Fruit fly (Drosophila melanogaster) S2 (cell line): ENCODE measurements around the gene Akr1B.

Source experiments
- CG8478 ChIP-seq: fragments of >200 bp; optimal IDR thresholded peaks from 2 replicates; lab custom pipeline; 2018
- CTCF ChIP-seq, 2 experiments: fragments of >200 bp; optimal IDR thresholded peaks; 2 replicates each; lab custom pipeline; 2018

DNA sequence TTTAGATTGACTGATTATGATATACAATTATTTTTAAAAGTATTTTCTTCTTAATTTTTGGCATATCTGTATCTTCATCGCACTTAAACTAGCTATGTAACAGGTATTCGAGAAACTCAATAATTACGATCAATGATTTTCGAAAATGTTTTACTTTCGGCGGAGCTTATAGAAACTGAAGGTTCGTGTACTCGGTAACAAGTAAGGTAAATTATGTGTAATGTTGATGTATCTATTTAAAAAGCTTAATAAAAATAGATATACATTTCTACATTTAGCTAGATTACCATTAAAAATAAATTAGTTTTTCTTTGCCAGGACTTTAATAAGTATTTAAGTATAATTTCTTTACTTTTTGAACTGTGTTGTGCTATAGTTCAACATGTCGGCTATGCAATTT is 45.3 kb downstream of the Akr1B start:
- no peak for TF ChIP-seq CG8478 (lab: Kevin White, UChicago)
- TF ChIP-seq CTCF (optimal IDR thresholded peaks at IDR 0.05; lab: Kevin White, UChicago) = no peak
